Worm (Caenorhabditis elegans) whole organism, L4 larva: ENCODE measurements around the gene R11E3.19.

Source experiments
- F10B5.3 ChIP-seq: sonication (generic microtip); optimal IDR thresholded peaks from 2 replicates; lab custom pipeline; 2016; ENCODE audit warnings: mild to moderate bottlenecking, missing genetic modification characterization, missing compliant biosample characterization
- R02D3.7 ChIP-seq: fragments of 150-350 bp; sonication (generic microtip); optimal IDR thresholded peaks from 3 replicates; lab custom pipeline; 2014; ENCODE audit warnings: missing biosample characterization, missing genetic modification characterization
- T20F7.1 ChIP-seq: fragments of 200-800 bp; sonication (Bioruptor generic); optimal IDR thresholded peaks from 2 replicates; lab custom pipeline; 2018; ENCODE audit warnings: mild to moderate bottlenecking, missing genetic modification characterization, missing compliant biosample characterization
- Y5F2A.4 ChIP-seq: fragments of 200-800 bp; sonication (Bioruptor generic); optimal IDR thresholded peaks from 2 replicates; lab custom pipeline; 2018; ENCODE audit warnings: mild to moderate bottlenecking, missing genetic modification characterization, missing compliant biosample characterization
- ZK337.2 ChIP-seq: fragments of 200-800 bp; sonication (Bioruptor generic); IDR thresholded peaks from 2 replicates; pipeline ENCODE4 v1.3.6; 2022; ENCODE audit warnings: missing genetic modification reagents, missing genetic modification characterization, missing compliant biosample characterization
- aha-1 ChIP-seq: fragments of 150-350 bp; peaks from one replicate; lab custom pipeline; 2014; ENCODE audit warnings: missing biosample characterization, missing genetic modification characterization
- ceh-62 ChIP-seq: sonication (generic microtip); optimal IDR thresholded peaks from 2 replicates; lab custom pipeline; 2017; ENCODE audit warnings: missing biosample characterization, missing genetic modification characterization
- ceh-82 ChIP-seq: sonication (generic microtip); optimal IDR thresholded peaks from 2 replicates; lab custom pipeline; 2017; ENCODE audit warnings: missing biosample characterization, missing genetic modification characterization
- daf-16 ChIP-seq, 3 experiments: sonication (generic microtip); optimal IDR thresholded peaks; 2 replicates each; lab custom pipeline; 2016 to 2017; ENCODE audit warnings: missing genetic modification characterization in 3 of 3, missing genetic modification reagents in 3 of 3, mild to moderate bottlenecking in 2 of 3, missing compliant biosample characterization in 2 of 3, missing biosample characterization in 1 of 3, moderate library complexity in 1 of 3
- dmd-6 ChIP-seq: fragments of 200-800 bp; sonication (Bioruptor generic); IDR thresholded peaks from 2 replicates; pipeline ENCODE4 v1.3.6; 2022; ENCODE audit warnings: missing genetic modification reagents, missing genetic modification characterization, missing compliant biosample characterization
- dmd-8 ChIP-seq: fragments of 200-800 bp; sonication (Bioruptor generic); IDR thresholded peaks from 2 replicates; pipeline ENCODE4 v1.3.6; 2022; ENCODE audit warnings: missing genetic modification characterization, missing compliant biosample characterization
- duxl-1 ChIP-seq: sonication (generic microtip); optimal IDR thresholded peaks from 2 replicates; lab custom pipeline; 2016; ENCODE audit warnings: mild to moderate bottlenecking, missing genetic modification characterization, moderate library complexity, missing compliant biosample characterization; ENCODE audit not compliant: poor library complexity
- dve-1 ChIP-seq: sonication (generic microtip); optimal IDR thresholded peaks from 2 replicates; lab custom pipeline; 2017; ENCODE audit warnings: antibody characterized with exemption, mild to moderate bottlenecking, missing genetic modification characterization, missing compliant biosample characterization; ENCODE audit not compliant: insufficient read depth
- gei-8 ChIP-seq: fragments of 200-800 bp; sonication (Bioruptor generic); optimal IDR thresholded peaks from 2 replicates; lab custom pipeline; 2018; ENCODE audit warnings: mild to moderate bottlenecking, missing genetic modification characterization, missing compliant biosample characterization
- hlh-11 ChIP-seq: fragments of 200-800 bp; sonication (Bioruptor generic); optimal IDR thresholded peaks from 2 replicates; lab custom pipeline; 2018; ENCODE audit warnings: mild to moderate bottlenecking, missing genetic modification characterization, missing compliant biosample characterization
- hlh-30 ChIP-seq: sonication (generic microtip); optimal IDR thresholded peaks from 2 replicates; lab custom pipeline; 2017; ENCODE audit warnings: antibody characterized with exemption, mild to moderate bottlenecking, missing genetic modification characterization, missing compliant biosample characterization; ENCODE audit not compliant: insufficient read depth
- jun-1 ChIP-seq: fragments of 150-350 bp; optimal IDR thresholded peaks from 2 replicates; lab custom pipeline; 2014; ENCODE audit warnings: missing biosample characterization, missing genetic modification reagents, missing genetic modification characterization
- lir-3 ChIP-seq: sonication (generic microtip); optimal IDR thresholded peaks from 2 replicates; lab custom pipeline; 2016; ENCODE audit warnings: mild to moderate bottlenecking, missing genetic modification characterization, missing compliant biosample characterization
- madf-5 ChIP-seq, 2 experiments: fragments of 200-800 bp; sonication (Bioruptor generic); IDR thresholded peaks; 2 replicates each; pipeline ENCODE4 v1.3.6; 2022; ENCODE audit warnings: missing compliant biosample characterization in 2 of 2, missing genetic modification characterization in 2 of 2
- madf-9 ChIP-seq: fragments of 200-800 bp; sonication (Bioruptor generic); conservative IDR thresholded peaks from 2 replicates; pipeline ENCODE4 v1.3.6; 2022; ENCODE audit warnings: missing genetic modification reagents, missing genetic modification characterization, missing compliant biosample characterization
- mdl-1 ChIP-seq, 2 experiments: fragments of 150-350 bp in 1 of 2; sonication (generic microtip) in 1 of 2; optimal IDR thresholded peaks; 2 replicates each; lab custom pipeline; 2014 to 2017; ENCODE audit warnings: missing biosample characterization in 2 of 2, missing genetic modification characterization in 2 of 2
- mep-1 ChIP-seq: fragments of 150-350 bp; sonication (generic microtip); optimal IDR thresholded peaks from 3 replicates; lab custom pipeline; 2014; ENCODE audit warnings: missing biosample characterization, missing genetic modification characterization
- nhr-111 ChIP-seq: fragments of 200-800 bp; sonication (Bioruptor generic); optimal IDR thresholded peaks from 2 replicates; lab custom pipeline; 2018; ENCODE audit warnings: mild to moderate bottlenecking, missing genetic modification characterization, missing compliant biosample characterization
- nhr-237 ChIP-seq: sonication (generic microtip); optimal IDR thresholded peaks from 2 replicates; lab custom pipeline; 2017; ENCODE audit warnings: missing biosample characterization, missing genetic modification characterization
- nhr-28 ChIP-seq: fragments of 150-350 bp; optimal IDR thresholded peaks from 2 replicates; lab custom pipeline; 2014; ENCODE audit warnings: missing biosample characterization, missing genetic modification characterization
- nhr-48 ChIP-seq: sonication (generic microtip); optimal IDR thresholded peaks from 2 replicates; lab custom pipeline; 2016; ENCODE audit warnings: mild to moderate bottlenecking, missing genetic modification characterization, missing compliant biosample characterization
- nhr-6 ChIP-seq: fragments of 150-350 bp; optimal IDR thresholded peaks from 2 replicates; lab custom pipeline; 2014; ENCODE audit warnings: missing biosample characterization, missing genetic modification characterization
- pha-4 ChIP-seq, 2 experiments: fragments of 150-350 bp in 1 of 2; fragments of 200-800 bp in 1 of 2; sonication (Bioruptor generic) in 1 of 2; IDR thresholded peaks in 1 of 2; optimal IDR thresholded peaks in 1 of 2; 2 replicates each; pipeline versions ENCODE4 v1.3.6 to Lab custom; 2014 to 2022; ENCODE audit warnings: missing genetic modification characterization in 2 of 2, missing genetic modification reagents in 2 of 2, missing biosample characterization in 1 of 2, missing compliant biosample characterization in 1 of 2
- php-3 ChIP-seq: fragments of 200-800 bp; sonication (Bioruptor generic); IDR thresholded peaks from 2 replicates; pipeline ENCODE4 v1.3.6; 2022; ENCODE audit warnings: missing genetic modification reagents, missing genetic modification characterization, missing compliant biosample characterization
- pqm-1 ChIP-seq: sonication (generic microtip); optimal IDR thresholded peaks from 2 replicates; lab custom pipeline; 2017; ENCODE audit warnings: missing biosample characterization, missing genetic modification characterization
- sdz-12 ChIP-seq: fragments of 200-800 bp; sonication (Bioruptor generic); optimal IDR thresholded peaks from 2 replicates; lab custom pipeline; 2018; ENCODE audit warnings: mild to moderate bottlenecking, missing genetic modification characterization, missing compliant biosample characterization
- snpc-1.2 ChIP-seq: fragments of 200-800 bp; sonication (Bioruptor generic); IDR thresholded peaks from 2 replicates; pipeline ENCODE4 v1.3.6; 2022; ENCODE audit warnings: missing genetic modification reagents, missing genetic modification characterization, missing compliant biosample characterization
- tra-1 ChIP-seq: fragments of 200-800 bp; sonication (Bioruptor generic); IDR thresholded peaks from 2 replicates; pipeline ENCODE4 v1.3.6; 2022; ENCODE audit warnings: missing genetic modification reagents, missing genetic modification characterization, missing compliant biosample characterization
- unc-39 ChIP-seq: sonication (generic microtip); optimal IDR thresholded peaks from 2 replicates; lab custom pipeline; 2017; ENCODE audit warnings: missing biosample characterization, missing genetic modification characterization

The R11E3.19 gene

DNA sequence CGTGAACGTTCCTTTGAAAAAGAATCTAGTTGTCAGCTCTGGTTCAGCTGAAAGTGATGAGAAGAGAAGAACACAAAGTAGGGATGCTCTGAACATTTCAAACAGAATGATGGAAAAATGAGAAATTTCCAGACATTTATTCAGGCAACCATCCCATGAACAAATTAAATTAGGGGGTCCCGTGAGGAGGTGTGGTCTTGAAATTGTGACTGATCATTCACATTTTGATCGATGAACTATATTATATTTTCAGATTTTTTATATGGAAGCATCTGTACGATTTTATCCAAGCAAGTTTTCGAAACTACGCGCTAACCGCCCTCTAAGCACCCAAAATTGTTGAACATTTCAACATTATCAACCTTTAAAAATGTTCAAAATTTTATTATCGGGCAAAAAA, at the start of gene R11E3.19:
TSS of gene R11E3.19 (minus strand) at position 101 of the 400 bp plus-strand sequence.
- TF ChIP-seq mep-1 (tag; lab: Kevin White, UChicago), result no peak
- TF ChIP-seq ceh-82 (tag; lab: Kevin White, UChicago), result no peak
- no peak for TF ChIP-seq F10B5.3 (tag; lab: Kevin White, UChicago)
- TF ChIP-seq dmd-8 (GFP tag; lab: Robert Waterston, UW), result no peak
- TF ChIP-seq madf-5 (GFP tag; IDR thresholded peaks at IDR 0.05; lab: Robert Waterston, UW), result no peak
- no peak for TF ChIP-seq gei-8 (GFP tag; lab: Kevin White, UChicago)
- no peak for TF ChIP-seq nhr-237 (tag; lab: Kevin White, UChicago)
- TF ChIP-seq Y5F2A.4 (GFP tag; lab: Kevin White, UChicago), result no peak
- no peak for TF ChIP-seq madf-9 (GFP tag; lab: Robert Waterston, UW)
- no peak for TF ChIP-seq jun-1 (tag; lab: Kevin White, UChicago)
- TF ChIP-seq hlh-30 (tag; lab: Kevin White, UChicago), result no peak
- TF ChIP-seq nhr-6 (tag; lab: Kevin White, UChicago), result no peak
- no peak for TF ChIP-seq lir-3 (tag; lab: Kevin White, UChicago)
- TF ChIP-seq pqm-1 (tag; lab: Kevin White, UChicago), result no peak
- TF ChIP-seq snpc-1.2 (GFP tag; lab: Robert Waterston, UW), result no peak

DNA sequence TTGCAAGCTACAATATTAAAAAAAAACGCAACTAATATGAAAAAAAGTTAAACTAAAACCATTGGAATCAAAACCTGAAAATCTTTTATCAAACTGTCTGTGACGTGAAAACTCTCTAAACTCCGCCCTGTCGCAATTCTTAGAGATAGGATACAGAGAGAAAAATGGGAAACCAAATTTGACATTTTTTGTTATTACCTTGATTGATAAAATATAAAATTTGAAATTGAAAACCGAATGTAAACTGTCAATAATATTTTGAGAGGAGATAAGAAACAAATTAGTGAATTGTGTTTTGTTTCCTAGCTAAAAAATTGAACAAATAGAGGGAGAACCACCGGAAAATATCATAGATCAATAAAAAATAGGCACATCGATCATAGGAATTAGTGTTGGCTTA, 45.9 kb upstream of the R11E3.19 start:
- TF ChIP-seq pha-4 (GFP tag; IDR thresholded peaks at IDR 0.05; lab: Robert Waterston, UW), result peak; percentile 20; the same call in 1 of the 2 replicates
- no peak for TF ChIP-seq pha-4 (tag; optimal IDR thresholded peaks at IDR 0.05; lab: Kevin White, UChicago)
- peak; percentile 83 for TF ChIP-seq dve-1 (tag; lab: Kevin White, UChicago)
- no peak for TF ChIP-seq duxl-1 (tag; lab: Kevin White, UChicago)
- TF ChIP-seq nhr-48, result peak; percentile 40
- peak; percentile 50 for TF ChIP-seq T20F7.1 (GFP tag; lab: Kevin White, UChicago)
- TF ChIP-seq daf-16 (GFP tag; optimal IDR thresholded peaks at IDR 0.05; lab: Kevin White, UChicago), result peak in 1 of 2 experiments; percentile 23
- peak; percentile 93 for TF ChIP-seq daf-16 (tag; optimal IDR thresholded peaks at IDR 0.05; lab: Kevin White, UChicago)
- peak; percentile 34 for TF ChIP-seq hlh-11 (tag; lab: Kevin White, UChicago)
- peak; percentile 90 for TF ChIP-seq dmd-6 (GFP tag; lab: Robert Waterston, UW)
- 0 out of 2 replicates have a peak, but pooled peaks have one; percentile 6 for TF ChIP-seq php-3
- TF ChIP-seq mdl-1 (tag; optimal IDR thresholded peaks at IDR 0.05; lab: Kevin White, UChicago), result no peak

DNA sequence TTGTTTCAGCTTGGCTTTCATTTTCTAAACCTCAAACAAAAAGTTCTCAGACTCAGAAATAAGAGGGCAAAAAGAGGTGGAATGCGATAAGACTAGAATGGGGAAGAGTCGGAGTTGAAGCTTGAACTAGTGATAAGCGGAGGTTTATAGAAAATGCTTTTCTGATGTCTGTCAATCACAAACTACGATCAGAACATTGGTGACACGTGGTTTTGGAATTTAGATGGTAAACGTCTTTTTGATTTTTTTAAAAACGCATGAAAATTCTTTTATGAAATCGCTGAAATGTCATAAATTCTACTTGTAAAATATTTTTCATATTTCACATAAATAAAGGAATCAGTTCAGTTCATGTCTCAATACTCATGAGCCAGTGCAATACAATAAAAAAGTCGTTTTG, 45.2 kb upstream of the R11E3.19 start, which contains the start of gene H06H21.8:
TSS of gene H06H21.8 (minus strand) at position 78 of the 400 bp plus-strand sequence.
- 0 out of 2 replicates have a peak, but pooled peaks have one; percentile 37 for TF ChIP-seq php-3
- no peak for TF ChIP-seq unc-39 (tag; lab: Kevin White, UChicago)
- TF ChIP-seq pha-4 (GFP tag; IDR thresholded peaks at IDR 0.05; lab: Robert Waterston, UW), result peak; percentile 42; the same call in 1 of the 2 replicates
- no peak for TF ChIP-seq pha-4 (tag; optimal IDR thresholded peaks at IDR 0.05; lab: Kevin White, UChicago)
- TF ChIP-seq mdl-1 (tag; optimal IDR thresholded peaks at IDR 0.05; lab: Kevin White, UChicago), result peak in 1 of 2 experiments; percentile 3
- peak; percentile 72 for TF ChIP-seq nhr-28 (tag; lab: Kevin White, UChicago)
- no peak for TF ChIP-seq sdz-12 (GFP tag; lab: Kevin White, UChicago)
- no peak for TF ChIP-seq ceh-62 (tag; lab: Kevin White, UChicago)
- TF ChIP-seq dmd-8 (GFP tag; lab: Robert Waterston, UW), result no peak
- TF ChIP-seq daf-16 (GFP tag; optimal IDR thresholded peaks at IDR 0.05; lab: Kevin White, UChicago), result no peak
- TF ChIP-seq daf-16 (tag; optimal IDR thresholded peaks at IDR 0.05; lab: Kevin White, UChicago), result peak; percentile 70
- no peak for TF ChIP-seq nhr-111 (GFP tag; lab: Kevin White, UChicago)
- peak; percentile 70 for TF ChIP-seq hlh-11 (tag; lab: Kevin White, UChicago)
- TF ChIP-seq nhr-48, result peak; percentile 29
- no peak for TF ChIP-seq mep-1 (tag; lab: Kevin White, UChicago)
- no peak for TF ChIP-seq R02D3.7 (tag; lab: Kevin White, UChicago)
- peak; percentile 45 for TF ChIP-seq hlh-30 (tag; lab: Kevin White, UChicago)
- TF ChIP-seq gei-8 (GFP tag; lab: Kevin White, UChicago), result no peak
- peak; percentile 56 for TF ChIP-seq aha-1 (tag; lab: Kevin White, UChicago)
- TF ChIP-seq dmd-6 (GFP tag; lab: Robert Waterston, UW), result peak; percentile 94
- TF ChIP-seq pqm-1 (tag; lab: Kevin White, UChicago), result peak; percentile 42
- peak; percentile 72; the same call in 1 of the 2 replicates for TF ChIP-seq tra-1 (GFP tag; lab: Robert Waterston, UW)
- no peak for TF ChIP-seq ZK337.2 (GFP tag; lab: Robert Waterston, UW)
- TF ChIP-seq dve-1 (tag; lab: Kevin White, UChicago), result peak; percentile 83
